Worm (Caenorhabditis elegans) whole organism, dauer: ENCODE results near the gene fat-7.

ENCODE experiments used
- unc-62 ChIP-seq: sonication (generic microtip); optimal IDR thresholded peaks from 2 replicates; lab custom pipeline; 2017; ENCODE audit warnings: missing biosample characterization, missing genetic modification reagents, missing genetic modification characterization

The fat-7 gene

DNA sequence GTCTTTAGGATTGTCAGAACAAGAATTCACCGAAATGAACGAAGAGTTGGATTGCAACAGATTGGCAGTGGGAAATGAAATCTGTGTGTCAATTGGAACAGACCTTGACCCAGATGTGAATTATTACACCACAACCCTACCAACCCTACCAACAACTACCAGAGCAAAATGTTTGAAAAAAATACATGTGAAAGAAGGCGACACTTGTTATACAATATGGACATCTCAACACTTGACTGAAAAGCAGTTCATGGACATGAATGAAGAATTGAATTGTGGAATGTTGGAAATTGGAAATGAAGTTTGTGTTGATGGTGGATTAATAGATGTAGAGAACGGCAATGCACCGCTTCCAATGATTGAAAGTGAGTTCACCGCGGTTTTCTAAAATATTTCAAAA is 29.0 kb downstream of the fat-7 start:
- no peak for TF ChIP-seq unc-62

ce11 chrV:7123188-7123708 is 29.7 kb downstream of the fat-7 start, which contains the start of gene lmd-5:
lmd-5 (plus strand) TSS chrV:7123658.
- no peak for TF ChIP-seq unc-62

- no peak for TF ChIP-seq unc-62
Observed at ce11 chrV:7120168-7120567, 32.8 kb downstream of the fat-7 start, which contains the start of gene srx-34. srx-34 (minus strand) TSS chrV:7120268.

ce11 chrV:7118796-7119195 is 34.1 kb downstream of the fat-7 start, which contains the start of gene srx-33:
srx-33 (minus strand) TSS chrV:7118896.
- no peak for TF ChIP-seq unc-62

DNA sequence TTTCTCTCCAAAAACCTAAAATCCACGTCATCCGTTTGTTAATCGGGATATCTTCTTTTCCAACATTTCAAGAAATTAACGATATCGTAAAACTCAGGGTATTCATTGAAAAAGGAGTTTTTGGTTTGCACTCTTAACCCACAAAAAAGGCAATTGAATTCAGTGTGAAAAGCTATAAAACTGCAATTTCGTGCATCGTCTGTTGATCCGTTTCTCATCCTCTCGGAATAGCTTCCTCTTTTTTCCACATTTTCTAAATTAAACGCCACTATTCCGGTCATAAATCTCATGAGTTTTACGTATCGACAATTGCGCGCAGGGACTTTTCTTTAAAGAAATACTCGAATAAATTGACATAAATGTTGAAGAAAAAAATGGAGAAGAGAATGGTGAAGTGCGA is 40.7 kb downstream of the fat-7 start:
- no peak for TF ChIP-seq unc-62

ce11 chrV:7111276-7111675 is 41.7 kb downstream of the fat-7 start:
- TF ChIP-seq unc-62 = no peak

DNA sequence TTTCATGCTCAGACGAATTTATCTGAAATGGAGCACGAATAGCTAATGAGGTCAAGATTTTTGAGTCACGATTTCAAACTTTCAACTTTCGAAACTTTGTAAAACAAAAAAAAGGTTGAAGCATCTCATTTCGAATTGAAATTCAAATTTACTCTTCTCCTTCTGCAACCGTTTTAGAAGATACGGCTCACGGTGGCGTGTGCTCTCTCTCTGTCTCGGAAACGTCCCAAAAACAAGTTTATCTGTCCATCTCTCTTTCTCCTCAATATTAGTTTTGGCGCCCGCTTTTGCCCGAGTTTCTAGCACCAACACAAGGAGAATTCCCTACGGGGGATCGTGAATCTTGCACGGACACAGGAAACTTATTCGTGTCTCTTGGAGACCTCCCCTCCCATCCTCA is 42.6 kb downstream of the fat-7 start:
- no peak for TF ChIP-seq unc-62

- TF ChIP-seq unc-62 = no peak
Observed at ce11 chrV:7106499-7107152, 46.3 kb downstream of the fat-7 start.

DNA sequence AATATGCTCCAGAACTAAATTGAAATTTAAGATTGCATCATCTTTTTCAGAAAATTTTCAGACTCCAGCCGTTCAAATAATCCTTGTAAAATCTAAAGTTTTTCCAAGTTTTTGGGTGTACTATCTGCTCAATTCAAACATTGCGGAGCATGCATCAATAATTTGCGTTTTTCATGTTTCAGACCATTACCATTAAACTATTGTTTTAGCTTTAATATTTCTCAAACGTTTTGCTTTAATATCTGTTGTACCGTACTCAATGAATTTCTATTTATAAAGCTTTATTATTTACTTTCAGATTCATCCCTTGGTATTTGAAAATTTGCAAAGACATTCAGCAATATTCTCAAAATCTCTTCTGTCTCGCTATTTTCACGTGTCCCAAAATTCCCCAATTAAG is 49.7 kb downstream of the fat-7 start, which contains the start of gene odr-2:
TSS of gene odr-2 (plus strand) at position 301 of the 400 bp plus-strand sequence.
- TF ChIP-seq unc-62 = no peak
